1 fruit fly cellular context compared by ENCODE assay signal in the genomic region with DNA sequence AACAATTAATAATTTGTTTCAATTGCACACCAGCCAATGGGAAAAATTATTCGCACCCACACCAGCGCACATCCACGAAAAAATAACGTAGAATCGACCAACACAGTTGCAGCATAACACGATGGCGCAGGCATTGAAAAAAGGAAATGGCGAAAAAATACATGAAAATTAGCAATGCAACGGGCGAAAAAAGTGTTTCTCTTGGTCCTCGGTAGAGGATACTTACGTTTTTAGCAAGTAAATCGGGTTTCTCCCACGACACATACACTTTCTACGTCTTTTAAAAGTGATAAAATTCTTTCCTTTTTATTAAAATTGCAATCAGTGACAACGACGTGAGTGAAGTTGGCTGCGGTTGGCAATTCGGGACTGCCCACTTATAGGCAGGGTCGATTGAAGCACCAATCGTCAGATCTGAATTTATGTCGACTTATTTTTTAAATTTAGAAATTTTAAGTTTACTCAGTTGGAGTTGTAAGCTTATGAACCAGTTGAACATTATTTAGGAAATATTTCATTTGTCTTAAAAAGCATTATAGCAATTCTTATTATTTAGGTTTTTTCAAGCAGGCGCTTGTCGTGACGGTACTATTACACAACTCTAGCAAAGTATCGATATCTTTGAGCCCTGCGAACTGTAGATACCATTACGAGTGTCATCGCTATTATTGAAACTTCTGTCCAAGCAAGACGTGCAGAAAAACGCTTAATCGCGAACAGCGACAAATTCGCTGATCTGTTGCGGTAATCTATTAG.
TF ChIP-seq lines count a peak whose summit lies in the region.

A gene (minus strand): TSS at position 352 of the 756 bp plus-strand sequence.
A gene (plus strand): TSS at position 661 of the 756 bp plus-strand sequence.

TF ChIP-seq in whole organism, embryonic, 481 proteins besides CTCF, POLR2A, EP300 and RAD21 (continued from another document and continues in another):
- peak; percentile 79 for TF ChIP-seq croc (GFP tag; conservative IDR thresholded peaks at IDR 0.05; lab: Robert Waterston, UW)
- peak; percentile 79 for TF ChIP-seq psq (GFP tag; optimal IDR thresholded peaks at IDR 0.05; lab: Kevin White, UChicago)
- TF ChIP-seq Fer1 (GFP tag; optimal IDR thresholded peaks at IDR 0.05; lab: Kevin White, UChicago), result peak; percentile 94
- peak; percentile 88 for TF ChIP-seq Chrac-16 (GFP tag; optimal IDR thresholded peaks at IDR 0.05; lab: Kevin White, UChicago)
- TF ChIP-seq caup (GFP tag; optimal IDR thresholded peaks at IDR 0.05; lab: Kevin White, UChicago; ENCODE audit: severe bottlenecking), result peak; percentile 96
- TF ChIP-seq H15 (GFP tag; IDR thresholded peaks at IDR 0.05; lab: Robert Waterston, UW), result peak; percentile 92
- peak; percentile 84 for TF ChIP-seq Usf (GFP tag; optimal IDR thresholded peaks at IDR 0.05; lab: Kevin White, UChicago)
- TF ChIP-seq PHDP (tag; optimal IDR thresholded peaks at IDR 0.05; lab: Kevin White, UChicago), result peak; percentile 86
- TF ChIP-seq sim (GFP tag; IDR thresholded peaks at IDR 0.05; lab: Robert Waterston, UW), result peak; percentile 58
- TF ChIP-seq CG10274 (GFP tag; optimal IDR thresholded peaks at IDR 0.05; lab: Kevin White, UChicago), result peak; percentile 88
- TF ChIP-seq Dll (GFP tag; IDR thresholded peaks at IDR 0.05; lab: Robert Waterston, UW; ENCODE audit: partially characterized antibody), result peak; percentile 94
- TF ChIP-seq danr (GFP tag; IDR thresholded peaks at IDR 0.05; lab: Robert Waterston, UW), result peak; percentile 72
- TF ChIP-seq ap (GFP tag; IDR thresholded peaks at IDR 0.05; lab: Robert Waterston, UW), result peak; percentile 82
- peak; percentile 97 for TF ChIP-seq HLHmδ (GFP tag; optimal IDR thresholded peaks at IDR 0.05; lab: Kevin White, UChicago)
- TF ChIP-seq gcm (GFP tag; optimal IDR thresholded peaks at IDR 0.05; lab: Kevin White, UChicago), result peak; percentile 86
- peak; percentile 79; the same call in 1 of the 2 replicates for TF ChIP-seq CG16779 (GFP tag; IDR thresholded peaks at IDR 0.05; lab: Robert Waterston, UW)
- peak; percentile 75; the same call in 1 of the 3 replicates for TF ChIP-seq zen2 (GFP tag; IDR thresholded peaks at IDR 0.05; lab: Robert Waterston, UW; ENCODE audit: partially characterized antibody)
- TF ChIP-seq Fer3 (tag; optimal IDR thresholded peaks at IDR 0.05; lab: Kevin White, UChicago), result peak; percentile 93
- TF ChIP-seq NfI (GFP tag; optimal IDR thresholded peaks at IDR 0.05; lab: Kevin White, UChicago), result peak; percentile 97
- peak; percentile 53; the same call in 2 of the 3 replicates for TF ChIP-seq CG6175 (GFP tag; IDR thresholded peaks at IDR 0.05; lab: Robert Waterston, UW)
- peak; percentile 86 to 95 for TF ChIP-seq dpn (GFP tag; optimal IDR thresholded peaks at IDR 0.05; lab: Kevin White, UChicago)
- TF ChIP-seq stwl (tag; optimal IDR thresholded peaks at IDR 0.05; lab: Kevin White, UChicago), result peak; percentile 81
- peak; percentile 87 for TF ChIP-seq CG4282 (GFP tag; optimal IDR thresholded peaks at IDR 0.05; lab: Kevin White, UChicago)
- peak; percentile 73 for TF ChIP-seq tap (tag; optimal IDR thresholded peaks at IDR 0.05; lab: Kevin White, UChicago)
- peak; percentile 84 for TF ChIP-seq H2.0 (GFP tag; IDR thresholded peaks at IDR 0.05; lab: Robert Waterston, UW)
- peak; percentile 96 for TF ChIP-seq BEAF-32 (GFP tag; optimal IDR thresholded peaks at IDR 0.05; lab: Kevin White, UChicago)
- peak; percentile 85 for TF ChIP-seq unc-4 (GFP tag; IDR thresholded peaks at IDR 0.05; lab: Robert Waterston, UW; ENCODE audit: partially characterized antibody)
- peak; percentile 94 for TF ChIP-seq CG3281 (GFP tag; optimal IDR thresholded peaks at IDR 0.05; lab: Kevin White, UChicago)
- peak; percentile 92 for TF ChIP-seq maf-S (GFP tag; optimal IDR thresholded peaks at IDR 0.05; lab: Kevin White, UChicago)
- TF ChIP-seq Hr78 (GFP tag; optimal IDR thresholded peaks at IDR 0.05; lab: Kevin White, UChicago), result peak in 1 of 2 experiments; percentile 54
- peak; percentile 61; the same call in 1 of the 2 replicates for TF ChIP-seq Nf-YA (GFP tag; IDR thresholded peaks at IDR 0.05; lab: Robert Waterston, UW)
- peak; percentile 87 for TF ChIP-seq onecut (GFP tag; IDR thresholded peaks at IDR 0.05; lab: Robert Waterston, UW)
- peak; percentile 63 for TF ChIP-seq luna (GFP tag; optimal IDR thresholded peaks at IDR 0.05; lab: Kevin White, UChicago)
- peak; percentile 82 for TF ChIP-seq CG34224 (GFP tag; IDR thresholded peaks at IDR 0.05; lab: Robert Waterston, UW; ENCODE audit: partially characterized antibody)
- TF ChIP-seq klu (GFP tag; IDR thresholded peaks at IDR 0.05; lab: Robert Waterston, UW), result peak; percentile 93
- no peak for TF ChIP-seq eve (GFP tag; optimal IDR thresholded peaks at IDR 0.05; lab: Kevin White, UChicago)
- TF ChIP-seq zfh1 (GFP tag; IDR thresholded peaks at IDR 0.05; lab: Robert Waterston, UW), result peak; percentile 81
- TF ChIP-seq gfzf (GFP tag; optimal IDR thresholded peaks at IDR 0.05; lab: Kevin White, UChicago), result peak; percentile 47
- TF ChIP-seq en (GFP tag; optimal IDR thresholded peaks at IDR 0.05; lab: Kevin White, UChicago), result peak; percentile 85
- TF ChIP-seq fd96Cb (tag; optimal IDR thresholded peaks at IDR 0.05; lab: Kevin White, UChicago), result peak; percentile 74
- TF ChIP-seq CG5245 (GFP tag; optimal IDR thresholded peaks at IDR 0.05; lab: Kevin White, UChicago), result peak; percentile 88
- no peak for TF ChIP-seq h (optimal IDR thresholded peaks at IDR 0.05; lab: Kevin White, UChicago)
- peak; percentile 87 for TF ChIP-seq CG14441 (GFP tag; IDR thresholded peaks at IDR 0.05; lab: Robert Waterston, UW)
- peak; percentile 83 for TF ChIP-seq da (GFP tag; optimal IDR thresholded peaks at IDR 0.05; lab: Kevin White, UChicago)
- peak; percentile 91 for TF ChIP-seq CG1647 (GFP tag; optimal IDR thresholded peaks at IDR 0.05; lab: Kevin White, UChicago)
- TF ChIP-seq HLH54F (GFP tag; optimal IDR thresholded peaks at IDR 0.05; lab: Kevin White, UChicago), result peak; percentile 94
- peak; percentile 90 for TF ChIP-seq Ptx1 (GFP tag; IDR thresholded peaks at IDR 0.05; lab: Robert Waterston, UW)
- peak; percentile 93 for TF ChIP-seq CG10209 (GFP tag; optimal IDR thresholded peaks at IDR 0.05; lab: Kevin White, UChicago)
- peak; percentile 89 for TF ChIP-seq CG15269 (tag; optimal IDR thresholded peaks at IDR 0.05; lab: Kevin White, UChicago)
- TF ChIP-seq gsb (GFP tag; IDR thresholded peaks at IDR 0.05; lab: Robert Waterston, UW), result peak; percentile 68
- peak; percentile 72 for TF ChIP-seq CG7928 (GFP tag; optimal IDR thresholded peaks at IDR 0.05; lab: Kevin White, UChicago)
- peak; percentile 69; the same call in 1 of the 2 replicates for TF ChIP-seq toy (GFP tag; IDR thresholded peaks at IDR 0.05; lab: Robert Waterston, UW)
- TF ChIP-seq CG17186 (GFP tag; optimal IDR thresholded peaks at IDR 0.05; lab: Kevin White, UChicago), result peak; percentile 88
- TF ChIP-seq CG10431 (GFP tag; optimal IDR thresholded peaks at IDR 0.05; lab: Kevin White, UChicago), result peak; percentile 92
- peak; percentile 87 for TF ChIP-seq grn (GFP tag; optimal IDR thresholded peaks at IDR 0.05; lab: Kevin White, UChicago)
- peak; percentile 96 for TF ChIP-seq Mes4 (GFP tag; optimal IDR thresholded peaks at IDR 0.05; lab: Kevin White, UChicago)
- peak; percentile 86 for TF ChIP-seq gcm2 (GFP tag; optimal IDR thresholded peaks at IDR 0.05; lab: Kevin White, UChicago)
- peak; percentile 67 for TF ChIP-seq CG11696 (GFP tag; IDR thresholded peaks at IDR 0.05; lab: Robert Waterston, UW)
- TF ChIP-seq Elba2 (GFP tag; optimal IDR thresholded peaks at IDR 0.05; lab: Kevin White, UChicago), result peak; percentile 5
- peak; percentile 85 for TF ChIP-seq ranshi (GFP tag; IDR thresholded peaks at IDR 0.05; lab: Robert Waterston, UW)
- TF ChIP-seq Poxn (GFP tag; IDR thresholded peaks at IDR 0.05; lab: Robert Waterston, UW), result peak; percentile 69
- peak; percentile 87 for TF ChIP-seq CG4617 (GFP tag; optimal IDR thresholded peaks at IDR 0.05; lab: Kevin White, UChicago; ENCODE audit: borderline replicate concordance)
- TF ChIP-seq CG15514 (GFP tag; optimal IDR thresholded peaks at IDR 0.05; lab: Kevin White, UChicago), result peak; percentile 92
- peak; percentile 83 for TF ChIP-seq CG3838 (GFP tag; optimal IDR thresholded peaks at IDR 0.05; lab: Kevin White, UChicago)
- peak; percentile 70; the same call in 1 of the 2 replicates for TF ChIP-seq cas (GFP tag; IDR thresholded peaks at IDR 0.05; lab: Robert Waterston, UW)
- peak; percentile 83 for TF ChIP-seq p53 (GFP tag; optimal IDR thresholded peaks at IDR 0.05; lab: Kevin White, UChicago)
- peak; percentile 91 for TF ChIP-seq CG12942 (GFP tag; optimal IDR thresholded peaks at IDR 0.05; lab: Kevin White, UChicago)
- peak; percentile 94 for TF ChIP-seq HHEX (GFP tag; optimal IDR thresholded peaks at IDR 0.05; lab: Kevin White, UChicago)
- peak; percentile 99 for TF ChIP-seq Med (GFP tag; lab: Kevin White, UChicago)
- peak; percentile 85 for TF ChIP-seq dmrt99B (tag; optimal IDR thresholded peaks at IDR 0.05; lab: Kevin White, UChicago)
- peak; percentile 88 for TF ChIP-seq CG16813 (GFP tag; IDR thresholded peaks at IDR 0.05; lab: Robert Waterston, UW; ENCODE audit: partially characterized antibody)
- TF ChIP-seq Dfd (GFP tag; optimal IDR thresholded peaks at IDR 0.05; lab: Kevin White, UChicago), result no peak
- peak; percentile 82 for TF ChIP-seq Hand (GFP tag; optimal IDR thresholded peaks at IDR 0.05; lab: Kevin White, UChicago)
- peak; percentile 86 for TF ChIP-seq Vsx1 (GFP tag; optimal IDR thresholded peaks at IDR 0.05; lab: Kevin White, UChicago)
- no peak for TF ChIP-seq sc (optimal IDR thresholded peaks at IDR 0.05; lab: Kevin White, UChicago)
- peak; percentile 85 for TF ChIP-seq sc (GFP tag; optimal IDR thresholded peaks at IDR 0.05; lab: Kevin White, UChicago)
- peak; percentile 82 for TF ChIP-seq sna (GFP tag; IDR thresholded peaks at IDR 0.05; lab: Robert Waterston, UW; ENCODE audit: partially characterized antibody)
- peak; percentile 94 for TF ChIP-seq CG9817 (tag; optimal IDR thresholded peaks at IDR 0.05; lab: Kevin White, UChicago)
- TF ChIP-seq insv (GFP tag; optimal IDR thresholded peaks at IDR 0.05; lab: Kevin White, UChicago), result peak in 1 of 2 experiments; percentile 85
- peak; percentile 62 for TF ChIP-seq ab (GFP tag; optimal IDR thresholded peaks at IDR 0.05; lab: Kevin White, UChicago)
- TF ChIP-seq CG9215 (GFP tag; IDR thresholded peaks at IDR 0.05; lab: Robert Waterston, UW), result peak; percentile 90
- no peak for TF ChIP-seq yki (optimal IDR thresholded peaks at IDR 0.05; lab: Kevin White, UChicago)
- TF ChIP-seq CG8924 (tag; optimal IDR thresholded peaks at IDR 0.05; lab: Kevin White, UChicago), result peak; percentile 89
- peak; percentile 88 for TF ChIP-seq CG1529 (GFP tag; optimal IDR thresholded peaks at IDR 0.05; lab: Kevin White, UChicago)
- peak; percentile 95 for TF ChIP-seq ci (GFP tag; IDR thresholded peaks at IDR 0.05; lab: Robert Waterston, UW)
- TF ChIP-seq sug (tag; optimal IDR thresholded peaks at IDR 0.05; lab: Kevin White, UChicago), result peak; percentile 95
- TF ChIP-seq CG10321 (GFP tag; IDR thresholded peaks at IDR 0.05; lab: Robert Waterston, UW), result peak; percentile 72
- peak; percentile 76 for TF ChIP-seq CG2202 (tag; optimal IDR thresholded peaks at IDR 0.05; lab: Kevin White, UChicago)
- TF ChIP-seq CG7745 (tag; optimal IDR thresholded peaks at IDR 0.05; lab: Kevin White, UChicago), result peak; percentile 42
- TF ChIP-seq D (optimal IDR thresholded peaks at IDR 0.05; lab: Kevin White, UChicago), result no peak
- peak; percentile 89 for TF ChIP-seq D (GFP tag; optimal IDR thresholded peaks at IDR 0.05; lab: Kevin White, UChicago)
- peak; percentile 77; the same call in 2 of the 3 replicates for TF ChIP-seq jigr1 (GFP tag; IDR thresholded peaks at IDR 0.05; lab: Robert Waterston, UW)
- TF ChIP-seq Hmx (GFP tag; optimal IDR thresholded peaks at IDR 0.05; lab: Kevin White, UChicago), result peak; percentile 85
- peak; percentile 59 for TF ChIP-seq pros (GFP tag; optimal IDR thresholded peaks at IDR 0.05; lab: Kevin White, UChicago)
- TF ChIP-seq aop (GFP tag; IDR thresholded peaks at IDR 0.05; lab: Robert Waterston, UW), result no peak
- peak; percentile 96 for TF ChIP-seq dm (GFP tag; optimal IDR thresholded peaks at IDR 0.05; lab: Kevin White, UChicago)
- peak; percentile 88 for TF ChIP-seq CG7372 (GFP tag; IDR thresholded peaks at IDR 0.05; lab: Robert Waterston, UW)
- peak; percentile 90 for TF ChIP-seq CG17829 (tag; optimal IDR thresholded peaks at IDR 0.05; lab: Kevin White, UChicago)
- peak; percentile 90 for TF ChIP-seq cato (GFP tag; optimal IDR thresholded peaks at IDR 0.05; lab: Kevin White, UChicago; ENCODE audit: borderline replicate concordance)
- TF ChIP-seq CG11695 (GFP tag; IDR thresholded peaks at IDR 0.05; lab: Robert Waterston, UW), result peak; percentile 79
- peak; percentile 89 for TF ChIP-seq CG12155 (GFP tag; optimal IDR thresholded peaks at IDR 0.05; lab: Kevin White, UChicago)
- TF ChIP-seq Lpt (GFP tag; optimal IDR thresholded peaks at IDR 0.05; lab: Kevin White, UChicago), result no peak
- TF ChIP-seq Xbp1 (GFP tag; optimal IDR thresholded peaks at IDR 0.05; lab: Kevin White, UChicago), result peak; percentile 93
- TF ChIP-seq grau (tag; optimal IDR thresholded peaks at IDR 0.05; lab: Kevin White, UChicago), result peak; percentile 88
- peak; percentile 70 for TF ChIP-seq Blimp-1 (GFP tag; optimal IDR thresholded peaks at IDR 0.05; lab: Kevin White, UChicago)
- TF ChIP-seq CG18619 (GFP tag; optimal IDR thresholded peaks at IDR 0.05; lab: Kevin White, UChicago), result peak; percentile 96
- peak; percentile 86 for TF ChIP-seq CG1602 (GFP tag; optimal IDR thresholded peaks at IDR 0.05; lab: Kevin White, UChicago)
- TF ChIP-seq CG11723 (GFP tag; optimal IDR thresholded peaks at IDR 0.05; lab: Kevin White, UChicago), result peak; percentile 93
- peak; percentile 92 for TF ChIP-seq Fer2 (tag; optimal IDR thresholded peaks at IDR 0.05; lab: Kevin White, UChicago)
- TF ChIP-seq nom (GFP tag; optimal IDR thresholded peaks at IDR 0.05; lab: Kevin White, UChicago), result peak; percentile 92
- TF ChIP-seq z (GFP tag; IDR thresholded peaks at IDR 0.05; lab: Robert Waterston, UW), result no peak
- peak; percentile 65 for TF ChIP-seq nerfin-2 (GFP tag; IDR thresholded peaks at IDR 0.05; lab: Robert Waterston, UW; ENCODE audit: partially characterized antibody)
- peak; percentile 98 for TF ChIP-seq CG34376 (GFP tag; optimal IDR thresholded peaks at IDR 0.05; lab: Kevin White, UChicago)
- peak; percentile 90 for TF ChIP-seq pnt (GFP tag; optimal IDR thresholded peaks at IDR 0.05; lab: Kevin White, UChicago)
- TF ChIP-seq TFAM (GFP tag; optimal IDR thresholded peaks at IDR 0.05; lab: Kevin White, UChicago), result peak; percentile 63
- peak; percentile 89 for TF ChIP-seq Nf-YC (tag; optimal IDR thresholded peaks at IDR 0.05; lab: Kevin White, UChicago)
- TF ChIP-seq ewg (GFP tag; optimal IDR thresholded peaks at IDR 0.05; lab: Kevin White, UChicago), result peak; percentile 83
- TF ChIP-seq rib (GFP tag; IDR thresholded peaks at IDR 0.05; lab: Robert Waterston, UW), result peak; percentile 77
- TF ChIP-seq bab2 (GFP tag; optimal IDR thresholded peaks at IDR 0.05; lab: Kevin White, UChicago), result peak; percentile 92
